Fruit fly (Drosophila melanogaster) whole organism, adult: ENCODE data around the gene SNF4Agamma.

Source experiments
- CG14711 ChIP-seq: fragments of 200-800 bp; sonication (Bioruptor generic); optimal IDR thresholded peaks from 2 replicates; lab custom pipeline; 2018; ENCODE audit warnings: missing biosample characterization, mild to moderate bottlenecking, missing genetic modification characterization, moderate library complexity
- CG5204 ChIP-seq: fragments of 200-800 bp; sonication (Bioruptor generic); optimal IDR thresholded peaks from 2 replicates; lab custom pipeline; 2016; ENCODE audit warnings: missing biosample characterization, missing genetic modification characterization
- CG7045 ChIP-seq: fragments of 200-800 bp; sonication (Bioruptor generic); optimal IDR thresholded peaks from 2 replicates; lab custom pipeline; 2017; ENCODE audit warnings: missing biosample characterization, mild to moderate bottlenecking, missing genetic modification characterization
- Clk ChIP-seq: fragments of 200-800 bp; sonication (Bioruptor generic); optimal IDR thresholded peaks from 2 replicates; lab custom pipeline; 2017; ENCODE audit warnings: missing biosample characterization, missing genetic modification characterization
- Hr96 ChIP-seq: fragments of 200-800 bp; sonication (Bioruptor generic); optimal IDR thresholded peaks from 2 replicates; lab custom pipeline; 2016; ENCODE audit warnings: missing biosample characterization, missing genetic modification characterization
- cic ChIP-seq: fragments of 200-800 bp; sonication (Bioruptor generic); optimal IDR thresholded peaks from 2 replicates; lab custom pipeline; 2017; ENCODE audit warnings: missing biosample characterization, mild to moderate bottlenecking, missing genetic modification characterization, moderate library complexity
- ovo ChIP-seq: fragments of 200-800 bp; sonication (Bioruptor generic); optimal IDR thresholded peaks from 2 replicates; lab custom pipeline; 2016; ENCODE audit warnings: missing biosample characterization, missing genetic modification characterization
- pad ChIP-seq: fragments of 200-800 bp; sonication (Bioruptor generic); optimal IDR thresholded peaks from 3 replicates; lab custom pipeline; 2017; ENCODE audit warnings: missing biosample characterization, missing genetic modification characterization, mild to moderate bottlenecking, moderate library complexity, missing genetic modification reagents

DNA sequence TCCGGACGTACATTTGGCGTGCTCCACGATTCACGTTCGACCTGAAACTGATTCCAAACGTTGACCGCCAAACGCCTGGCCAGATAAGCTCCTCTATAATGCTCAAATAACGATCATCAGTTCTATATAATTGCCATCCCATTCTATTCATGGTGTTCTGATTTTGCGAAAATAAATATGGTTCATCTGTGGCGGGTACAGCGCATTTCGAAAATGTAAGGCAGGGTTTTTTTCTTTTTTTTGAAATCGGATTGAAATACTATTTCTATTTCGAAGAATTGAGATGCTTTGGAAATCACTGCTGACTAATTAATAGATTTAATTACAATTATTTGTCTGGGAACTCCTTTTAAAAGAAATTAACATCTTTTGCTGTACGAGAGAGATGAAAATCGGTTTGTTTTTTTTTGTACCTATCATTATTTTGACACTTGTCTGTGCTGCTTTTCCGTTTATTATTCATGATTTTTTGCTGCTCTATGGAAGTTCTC, 20.5 kb downstream of the SNF4Agamma start, which contains the start of gene cDIP:
- TF ChIP-seq CG14711 (tag; lab: Kevin White, UChicago) (no peak), CG5204 (no peak), CG7045 (GFP tag; lab: Kevin White, UChicago) (no peak), ovo (GFP tag; lab: Kevin White, UChicago) (no peak), pad (GFP tag; lab: Kevin White, UChicago) (no peak), Clk (no peak), Hr96 (GFP tag; lab: Kevin White, UChicago) (no peak), cic (no peak)
